Worm (Caenorhabditis elegans): ENCODE measurements around the gene srj-9.

srj-9 gene

DNA sequence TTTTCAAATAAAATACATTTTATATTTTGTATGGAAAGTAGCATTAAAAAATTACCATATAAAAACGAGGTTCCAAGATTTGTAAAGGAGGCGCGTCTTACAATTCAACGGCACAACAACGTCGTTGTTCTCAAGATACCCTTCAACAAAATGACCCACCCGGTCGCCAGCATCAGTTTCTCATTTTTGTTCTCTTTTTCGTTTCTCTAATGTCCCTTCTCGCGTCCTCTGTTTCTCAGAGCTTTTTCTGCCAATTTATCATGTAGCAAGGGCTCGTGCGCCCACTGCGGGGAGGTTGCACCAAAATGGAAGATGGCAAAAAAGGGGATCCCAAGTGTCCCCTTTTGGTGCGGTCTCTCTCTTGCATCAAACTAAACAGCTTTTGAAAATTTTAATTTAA is 22.2 kb upstream of the srj-9 start:
- TF ChIP-seq dsc-1 (tag; optimal IDR thresholded peaks at IDR 0.05): peak; percentile 14
- no peak for TF ChIP-seq sup-37 (GFP tag; optimal IDR thresholded peaks at IDR 0.05)
- TF ChIP-seq egl-13 (tag; optimal IDR thresholded peaks at IDR 0.05): no peak

DNA sequence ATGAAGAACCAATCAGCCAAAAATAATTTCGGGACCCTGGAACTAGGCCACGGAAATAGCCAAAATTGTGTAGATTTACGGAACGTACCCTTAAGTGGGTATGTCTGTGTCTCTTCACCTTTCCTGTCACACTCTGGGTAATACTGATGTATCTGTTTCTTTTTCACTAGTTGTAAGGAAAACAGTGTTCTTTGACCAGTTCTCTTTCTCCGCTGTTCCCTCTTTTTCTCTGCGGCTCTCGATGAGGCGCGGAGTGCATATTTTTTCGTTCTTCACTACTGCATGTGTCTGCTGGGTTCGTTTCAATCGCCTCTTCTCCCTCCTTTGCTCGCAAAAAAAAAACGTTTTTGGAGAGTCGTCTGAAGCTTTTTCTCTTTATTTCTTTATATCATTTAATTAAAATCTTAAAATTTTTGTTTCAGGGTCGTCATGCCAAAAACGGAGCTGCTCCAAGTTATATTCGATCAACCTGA is 21.6 kb upstream of the srj-9 start, which contains the start of gene arrd-22:
Gene arrd-22, plus strand, starts transcription at position 423 of the 473 bp plus-strand sequence.
- no peak for TF ChIP-seq C16A3.4 (tag; optimal IDR thresholded peaks at IDR 0.05)
- peak; percentile 38 for TF ChIP-seq mep-1 (tag; optimal IDR thresholded peaks at IDR 0.05)
- TF ChIP-seq hlh-17 (GFP tag; optimal IDR thresholded peaks at IDR 0.05; ENCODE audit: borderline replicate concordance): no peak
- TF ChIP-seq swsn-7 (tag; optimal IDR thresholded peaks at IDR 0.05): no peak
- peak; percentile 38 for TF ChIP-seq blmp-1 (tag; optimal IDR thresholded peaks at IDR 0.05)
- peak; percentile 86 for TF ChIP-seq nhr-85 (tag)
- TF ChIP-seq hpl-2 (GFP tag; optimal IDR thresholded peaks at IDR 0.05): no peak
- TF ChIP-seq ceh-82 (tag; optimal IDR thresholded peaks at IDR 0.05): peak in 1 of 3 experiments; percentile 30
- peak; percentile 84 for TF ChIP-seq lin-14 (GFP tag; optimal IDR thresholded peaks at IDR 0.05)
- no peak for TF ChIP-seq mab-9 (GFP tag; IDR thresholded peaks at IDR 0.05)
- no peak for TF ChIP-seq xbp-1 (tag; optimal IDR thresholded peaks at IDR 0.05)
- peak; percentile 8; the same call in 1 of the 2 replicates for TF ChIP-seq nhr-19 (GFP tag; conservative IDR thresholded peaks at IDR 0.05)
- TF ChIP-seq rnt-1 (tag; optimal IDR thresholded peaks at IDR 0.05): peak; percentile 30
- peak; percentile 26 for TF ChIP-seq nhr-20 (tag; optimal IDR thresholded peaks at IDR 0.05)

DNA sequence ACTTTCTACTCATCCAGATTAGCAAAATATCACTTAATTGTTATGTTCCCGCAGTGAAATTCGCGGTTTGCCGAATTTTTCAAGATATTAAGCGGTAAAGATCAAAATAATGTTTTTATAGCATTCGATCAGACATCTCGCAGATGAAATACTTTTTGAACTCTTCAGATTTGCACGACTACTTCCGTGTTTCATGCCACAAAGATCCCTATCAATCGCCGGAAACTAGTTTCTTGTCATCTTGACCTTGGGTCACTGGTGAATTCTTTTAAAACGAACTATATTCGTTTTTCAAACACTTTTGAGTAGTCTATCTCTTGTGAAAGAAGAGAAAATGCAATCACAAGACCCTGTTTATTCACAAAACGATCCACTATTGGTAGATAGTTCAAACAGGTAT is 18.7 kb upstream of the srj-9 start, which contains the start of gene txt-11:
Gene txt-11, plus strand, starts transcription at position 301 of the 400 bp plus-strand sequence.
- TF ChIP-seq efl-1 (optimal IDR thresholded peaks at IDR 0.05): no peak
- peak in 1 of 2 experiments; percentile 6 for TF ChIP-seq efl-1 (GFP tag; optimal IDR thresholded peaks at IDR 0.05 in 1 of 2)
- TF ChIP-seq fos-1 (tag; optimal IDR thresholded peaks at IDR 0.05): no peak

DNA sequence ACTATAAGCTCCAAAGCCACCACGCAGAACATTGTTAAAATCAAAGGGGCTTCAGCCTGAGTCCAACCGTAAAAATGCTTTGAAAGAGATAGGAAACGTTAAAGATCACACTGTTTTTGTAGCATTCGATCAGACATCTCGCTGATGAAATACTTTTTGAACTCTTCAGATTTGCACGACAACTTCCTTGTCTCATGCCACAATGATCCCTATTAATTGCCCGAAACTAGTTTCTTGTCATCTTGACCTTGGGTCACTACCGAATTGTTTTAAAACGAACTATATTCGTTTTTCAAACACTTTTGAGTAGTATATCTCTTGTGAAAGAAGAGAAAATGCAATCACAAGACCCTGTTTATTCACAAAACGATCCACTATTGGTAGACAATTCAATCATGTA is 13.8 kb upstream of the srj-9 start, which contains the start of gene T20D4.3:
Gene T20D4.3, plus strand, starts transcription at position 301 of the 400 bp plus-strand sequence.
- no peak for TF ChIP-seq mdl-1 (tag; optimal IDR thresholded peaks at IDR 0.05)
- TF ChIP-seq zip-4 (GFP tag; optimal IDR thresholded peaks at IDR 0.05): no peak
- no peak for TF ChIP-seq unc-98 (GFP tag; IDR thresholded peaks at IDR 0.05)
- TF ChIP-seq vab-15 (tag; optimal IDR thresholded peaks at IDR 0.05): no peak
- no peak for TF ChIP-seq xbp-1 (tag; optimal IDR thresholded peaks at IDR 0.05)
- TF ChIP-seq pax-3 (tag; optimal IDR thresholded peaks at IDR 0.05): no peak
- no peak for TF ChIP-seq aly-2 (tag; optimal IDR thresholded peaks at IDR 0.05)
- no peak for TF ChIP-seq ces-1 (GFP tag; optimal IDR thresholded peaks at IDR 0.05)
- no peak for TF ChIP-seq tbx-2 (tag; optimal IDR thresholded peaks at IDR 0.05)
- TF ChIP-seq mep-1 (tag; optimal IDR thresholded peaks at IDR 0.05): no peak
- no peak for TF ChIP-seq ets-5 (GFP tag; IDR thresholded peaks at IDR 0.05)

DNA sequence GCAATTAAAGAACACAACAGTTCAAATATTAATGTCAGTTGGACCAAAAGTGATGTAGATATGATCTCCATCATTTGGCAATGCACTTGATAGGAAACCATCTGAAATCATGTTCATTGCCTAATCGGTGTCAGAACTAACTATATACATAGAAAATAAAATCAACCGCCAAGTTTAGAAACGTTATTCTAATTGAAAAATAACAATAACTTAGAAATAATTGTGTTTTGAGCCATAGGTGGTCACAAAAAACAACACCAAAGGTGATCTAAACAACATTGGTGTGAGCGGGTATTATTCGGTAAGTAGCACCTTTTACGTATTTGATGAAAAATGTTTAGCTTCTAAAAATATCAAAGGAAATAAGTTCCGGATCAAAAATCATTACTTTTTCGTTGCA is 7.4 kb upstream of the srj-9 start, which contains the start of gene srab-21:
Gene srab-21, minus strand, starts transcription at position 101 of the 400 bp plus-strand sequence.
- TF ChIP-seq aly-2 (tag; optimal IDR thresholded peaks at IDR 0.05) (no peak), nhr-19 (GFP tag; conservative IDR thresholded peaks at IDR 0.05) (no peak), zip-4 (GFP tag; optimal IDR thresholded peaks at IDR 0.05) (no peak), efl-1 (optimal IDR thresholded peaks at IDR 0.05) (no peak), efl-1 (GFP tag; optimal IDR thresholded peaks at IDR 0.05 in 1 of 2) (peak in 1 of 2 experiments; percentile 56)

DNA sequence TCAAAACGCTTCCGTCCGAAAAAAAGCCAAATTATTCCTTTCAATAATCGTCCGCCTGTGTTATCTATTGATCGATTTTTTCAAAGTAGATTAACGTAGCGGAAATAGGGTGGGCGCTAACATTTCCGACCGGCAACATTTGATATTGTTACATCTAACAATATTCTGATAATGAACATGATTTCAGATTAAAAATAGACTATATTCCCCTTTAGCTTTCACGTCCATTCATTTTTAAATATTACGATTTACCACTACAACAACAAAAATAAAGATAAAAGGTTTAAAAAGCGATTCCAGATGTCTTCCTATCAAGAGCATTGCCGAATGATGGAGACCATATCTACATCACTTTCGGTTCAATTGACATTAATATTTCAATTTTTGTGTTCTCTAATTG is 5.7 kb upstream of the srj-9 start, which contains the start of gene srab-22:
Gene srab-22, plus strand, starts transcription at position 301 of the 400 bp plus-strand sequence.
- TF ChIP-seq ama-1 (optimal IDR thresholded peaks at IDR 0.05) (no peak), dsc-1 (tag; optimal IDR thresholded peaks at IDR 0.05) (no peak), hlh-4 (tag; optimal IDR thresholded peaks at IDR 0.05) (no peak), nhr-71 (tag; optimal IDR thresholded peaks at IDR 0.05) (no peak), aha-1 (tag; optimal IDR thresholded peaks at IDR 0.05) (no peak), ets-5 (GFP tag; IDR thresholded peaks at IDR 0.05) (no peak), elt-3 (tag; optimal IDR thresholded peaks at IDR 0.05) (no peak)
